Fruit fly (Drosophila melanogaster) Kc167 (cell line): ENCODE data around the gene Dus2.

Experiments
- Myc ChIP-seq: fragments of >200 bp; optimal IDR thresholded peaks from 2 replicates; lab custom pipeline; 2017; ENCODE audit warnings: missing external identifiers
- Sin3A ChIP-seq: fragments of >200 bp; optimal IDR thresholded peaks from 2 replicates; lab custom pipeline; 2018; ENCODE audit warnings: missing external identifiers
- h ChIP-seq: fragments of >200 bp; optimal IDR thresholded peaks from 3 replicates; lab custom pipeline; 2018; ENCODE audit warnings: missing external identifiers
- insv ChIP-seq: fragments of >200 bp; optimal IDR thresholded peaks from 3 replicates; lab custom pipeline; 2018; ENCODE audit warnings: missing external identifiers
- psq ChIP-seq: fragments of >200 bp; optimal IDR thresholded peaks from 2 replicates; lab custom pipeline; 2017; ENCODE audit warnings: missing external identifiers
- ttk ChIP-seq: sonication (Bioruptor generic); optimal IDR thresholded peaks from 2 replicates; lab custom pipeline; 2017; ENCODE audit warnings: missing external identifiers

Gene Dus2

DNA sequence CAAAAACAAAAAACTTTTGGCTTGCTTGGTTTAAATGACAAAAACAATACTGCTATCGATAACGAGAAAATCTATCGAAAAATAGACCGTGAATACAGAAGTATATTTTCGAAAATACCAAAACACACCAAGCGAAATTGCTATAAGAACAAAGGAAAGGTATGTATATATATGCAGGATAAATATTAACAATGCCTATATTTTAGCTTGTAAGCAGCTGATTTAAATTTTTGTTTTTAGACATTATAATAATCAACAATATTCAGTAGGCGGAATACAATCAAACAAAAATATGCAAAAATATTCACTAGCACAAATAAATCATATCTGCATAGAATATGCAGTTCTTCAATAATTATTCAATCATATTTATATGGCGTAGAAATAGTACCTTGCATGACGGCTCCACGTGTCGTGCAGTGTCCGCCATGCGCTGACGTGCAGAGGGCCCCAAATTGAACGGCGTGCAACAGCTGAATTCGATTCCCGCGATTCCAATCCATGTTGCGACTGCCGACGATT, at the start of gene Dus2, which contains the start of gene Fbxl4:
Dus2 (plus strand) TSS at position 116 of the 522 bp plus-strand sequence.
Fbxl4 (minus strand) TSS at position 51 of the 522 bp plus-strand sequence.
- TF ChIP-seq ttk (lab: Kevin White, UChicago): no peak
- TF ChIP-seq psq (lab: Kevin White, UChicago): no peak
- TF ChIP-seq insv (lab: Kevin White, UChicago): no peak
- TF ChIP-seq Sin3A (lab: Kevin White, UChicago): no peak
- no peak for TF ChIP-seq h (lab: Kevin White, UChicago)
- TF ChIP-seq Myc (lab: Kevin White, UChicago): no peak

DNA sequence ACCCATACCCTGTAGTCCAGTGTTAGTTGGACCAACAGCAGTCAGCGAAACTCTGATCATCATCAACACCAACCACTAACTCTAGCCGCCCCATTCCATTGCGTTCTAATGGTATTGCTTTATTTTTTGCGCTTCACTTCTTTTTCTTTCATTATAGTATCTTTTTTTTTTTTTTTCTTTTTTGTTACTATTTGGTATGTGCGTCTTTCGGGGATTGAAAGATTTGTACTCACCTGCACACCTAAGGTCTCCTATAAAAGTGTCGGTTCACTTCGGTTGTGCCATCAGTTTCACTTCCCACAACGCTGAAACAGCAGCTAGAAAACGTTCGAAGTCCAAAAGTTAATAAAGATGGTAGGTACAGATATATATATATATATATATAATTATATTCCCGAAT, 48.6 kb upstream of the Dus2 start, which contains the start of gene CG11585:
CG11585 (plus strand) TSS at position 301 of the 400 bp plus-strand sequence.
- TF ChIP-seq psq (lab: Kevin White, UChicago) (no peak), ttk (lab: Kevin White, UChicago) (no peak), Sin3A (lab: Kevin White, UChicago) (no peak), insv (lab: Kevin White, UChicago) (no peak), Myc (lab: Kevin White, UChicago) (no peak), h (lab: Kevin White, UChicago) (no peak)

DNA sequence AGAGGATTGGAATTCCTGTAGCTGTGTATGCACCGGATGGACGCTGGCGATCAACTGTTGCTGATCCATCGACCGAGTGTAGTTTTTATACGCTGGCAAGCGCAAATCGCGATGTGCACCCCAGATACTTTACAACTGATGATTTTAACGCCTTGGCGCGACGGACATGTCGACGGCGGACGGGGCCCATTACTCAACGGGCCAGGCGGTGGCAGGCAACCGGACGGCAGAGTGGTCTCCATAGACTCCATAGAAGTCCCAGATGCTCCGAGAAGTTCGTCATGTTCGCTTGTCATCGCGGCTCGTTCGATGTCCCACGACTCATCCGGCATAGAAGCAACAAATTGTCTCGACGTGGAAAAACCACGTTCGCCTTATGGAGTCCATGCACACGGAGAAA, 45.9 kb upstream of the Dus2 start, which contains the start of gene CG13403:
CG13403 (minus strand) TSS at position 101 of the 400 bp plus-strand sequence.
- TF ChIP-seq ttk (lab: Kevin White, UChicago): no peak
- TF ChIP-seq Myc (lab: Kevin White, UChicago): no peak
- no peak for TF ChIP-seq psq (lab: Kevin White, UChicago)
- no peak for TF ChIP-seq insv (lab: Kevin White, UChicago)
- no peak for TF ChIP-seq Sin3A (lab: Kevin White, UChicago)
- TF ChIP-seq h (lab: Kevin White, UChicago): no peak

DNA sequence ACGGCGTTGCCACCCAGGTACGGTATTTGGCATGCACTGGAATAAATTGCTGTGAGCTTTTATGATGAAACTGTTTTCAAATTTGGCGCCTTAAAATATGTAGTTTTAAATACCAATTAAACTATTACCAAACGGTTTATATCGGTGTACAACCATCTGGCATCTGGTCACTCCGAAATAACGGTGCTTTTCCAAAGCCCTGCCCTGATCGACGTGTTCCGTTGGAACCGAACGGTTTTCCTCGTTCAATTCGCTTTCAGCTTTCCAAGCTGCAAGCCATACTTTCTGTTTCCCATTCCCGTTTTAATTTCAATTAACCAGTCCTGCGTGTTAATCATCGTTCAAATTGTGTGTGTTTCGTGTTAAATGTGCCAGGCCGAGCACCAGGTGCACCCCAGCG, 44.8 kb upstream of the Dus2 start, which contains the start of gene yl:
yl (plus strand) TSS at position 202 of the 400 bp plus-strand sequence.
- TF ChIP-seq h (lab: Kevin White, UChicago) (no peak), Myc (lab: Kevin White, UChicago) (no peak), insv (lab: Kevin White, UChicago) (no peak)

DNA sequence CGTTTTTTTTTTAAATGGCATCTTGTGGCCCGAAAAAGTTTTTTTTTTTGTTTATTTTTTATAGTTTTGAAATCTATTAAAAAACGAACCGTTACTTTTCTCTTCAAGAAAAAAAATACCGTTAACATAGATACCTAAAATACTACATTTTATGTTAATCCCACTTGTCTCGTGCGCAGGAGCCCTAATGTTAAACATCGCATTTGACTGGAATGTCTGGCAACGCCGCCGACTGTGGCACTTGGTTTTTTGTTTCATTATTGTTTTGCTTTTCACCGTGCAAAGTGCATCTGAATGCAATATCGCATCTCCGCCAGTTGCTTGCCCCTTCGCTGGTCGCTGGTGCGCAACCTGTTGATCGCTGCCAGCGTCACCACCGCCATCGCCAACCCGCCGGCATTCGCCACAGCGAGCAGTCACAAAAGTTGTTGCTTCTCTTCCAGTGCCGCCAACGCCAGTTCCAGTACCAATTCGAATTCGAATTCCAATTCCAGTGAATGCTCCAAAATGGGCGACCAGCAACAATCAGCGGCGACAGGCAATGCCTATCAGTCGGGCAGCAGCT, 37.7 kb upstream of the Dus2 start, which contains the start of gene CG11590:
CG11590 (plus strand) TSS at position 212 of the 565 bp plus-strand sequence.
- no peak for TF ChIP-seq ttk (lab: Kevin White, UChicago)
- no peak for TF ChIP-seq Myc (lab: Kevin White, UChicago)
- TF ChIP-seq psq (lab: Kevin White, UChicago): no peak
- TF ChIP-seq insv (lab: Kevin White, UChicago): no peak
- no peak for TF ChIP-seq Sin3A (lab: Kevin White, UChicago)
- no peak for TF ChIP-seq h (lab: Kevin White, UChicago)

DNA sequence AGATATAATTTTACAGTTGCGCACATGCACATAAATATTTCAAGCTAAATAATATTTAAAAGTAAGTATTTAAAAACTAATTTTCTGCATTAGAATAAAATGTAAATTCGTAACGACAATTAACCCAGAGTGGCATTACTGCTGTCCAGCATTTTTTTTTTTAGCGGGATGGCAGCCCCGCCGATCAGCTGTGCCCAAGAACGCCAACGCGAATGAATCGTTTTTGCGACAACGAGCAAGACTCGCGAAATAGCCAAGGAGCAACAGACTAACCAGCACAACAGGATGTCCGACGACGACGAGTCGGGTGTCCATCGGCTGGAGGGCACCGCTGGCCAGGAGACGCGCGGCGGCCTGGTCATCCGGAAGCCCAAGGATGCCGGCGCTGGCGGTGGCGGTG, 36.6 kb upstream of the Dus2 start, which contains the start of gene Prp16:
Prp16 (plus strand) TSS at position 185 of the 400 bp plus-strand sequence.
- TF ChIP-seq h (lab: Kevin White, UChicago): no peak
- TF ChIP-seq Sin3A (lab: Kevin White, UChicago): no peak
- TF ChIP-seq psq (lab: Kevin White, UChicago): no peak
- TF ChIP-seq ttk (lab: Kevin White, UChicago): no peak
- no peak for TF ChIP-seq Myc (lab: Kevin White, UChicago)
- no peak for TF ChIP-seq insv (lab: Kevin White, UChicago)

DNA sequence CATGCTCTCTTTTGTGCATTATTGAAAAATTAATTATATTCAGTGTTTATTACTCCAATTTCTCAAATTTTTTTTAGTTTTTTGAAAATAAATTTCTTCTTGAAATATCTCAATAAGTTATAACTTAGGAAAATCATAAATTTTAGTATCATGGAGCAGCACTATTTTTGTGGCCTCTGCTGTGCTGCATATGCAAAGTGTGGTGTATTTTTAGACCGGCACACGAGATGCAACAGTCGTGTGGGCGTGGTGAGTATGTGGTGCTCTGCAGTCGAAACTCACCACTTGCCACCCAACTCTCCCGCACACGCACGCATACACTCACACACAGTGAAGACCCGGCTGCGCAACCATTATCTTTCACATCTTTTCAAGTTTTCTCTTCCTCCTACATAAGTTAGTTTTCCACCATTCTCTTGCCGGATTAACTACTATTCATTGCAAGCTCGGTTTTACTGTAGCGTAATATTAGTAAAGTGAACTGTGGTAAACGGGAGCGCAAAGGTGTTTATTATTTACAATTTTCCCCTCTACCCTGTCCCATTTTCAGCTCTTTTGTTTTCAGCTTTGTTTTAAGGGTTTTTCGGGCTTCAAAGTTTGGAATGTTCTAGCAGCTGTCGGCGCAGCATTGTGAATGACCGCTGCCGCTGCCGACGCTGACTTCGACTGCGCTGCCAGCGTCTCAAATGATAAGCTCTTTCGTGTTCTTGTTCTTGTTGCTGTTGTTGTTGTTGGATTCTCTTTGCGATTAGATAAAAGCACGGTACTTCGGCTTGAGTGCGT, 29.2 kb upstream of the Dus2 start:
- no peak for TF ChIP-seq Myc (lab: Kevin White, UChicago)
- no peak for TF ChIP-seq h (lab: Kevin White, UChicago)
- TF ChIP-seq psq (lab: Kevin White, UChicago): no peak
- no peak for TF ChIP-seq insv (lab: Kevin White, UChicago)

DNA sequence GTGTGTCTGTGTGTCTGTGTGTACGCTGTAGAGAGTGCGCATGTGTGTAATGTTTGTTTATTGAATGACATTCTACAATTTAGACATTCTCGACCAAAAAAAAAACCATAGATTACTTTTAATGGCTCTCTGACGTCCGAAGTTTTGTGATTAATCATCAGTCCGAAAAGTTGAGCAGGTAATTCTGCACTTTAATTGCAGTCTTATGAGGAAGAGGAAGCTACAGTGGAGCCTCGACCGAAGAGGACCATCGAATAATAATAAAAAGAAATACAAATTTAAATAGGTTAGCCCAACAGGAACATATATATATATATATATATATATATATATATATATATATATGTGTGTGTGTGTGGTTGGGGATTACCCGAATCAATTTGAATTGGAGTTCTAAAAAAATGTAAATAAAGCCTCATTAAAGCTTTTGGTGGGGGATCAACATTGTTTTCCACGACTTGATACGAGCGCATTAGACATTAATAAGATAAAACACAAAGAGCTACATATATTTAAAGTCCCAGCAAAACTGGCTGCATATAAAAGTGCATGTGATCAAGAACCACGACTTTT, 28.5 kb upstream of the Dus2 start:
- TF ChIP-seq h (lab: Kevin White, UChicago) (no peak), insv (lab: Kevin White, UChicago) (no peak), psq (lab: Kevin White, UChicago) (no peak), ttk (lab: Kevin White, UChicago) (no peak), Myc (lab: Kevin White, UChicago) (no peak), Sin3A (lab: Kevin White, UChicago) (no peak)

DNA sequence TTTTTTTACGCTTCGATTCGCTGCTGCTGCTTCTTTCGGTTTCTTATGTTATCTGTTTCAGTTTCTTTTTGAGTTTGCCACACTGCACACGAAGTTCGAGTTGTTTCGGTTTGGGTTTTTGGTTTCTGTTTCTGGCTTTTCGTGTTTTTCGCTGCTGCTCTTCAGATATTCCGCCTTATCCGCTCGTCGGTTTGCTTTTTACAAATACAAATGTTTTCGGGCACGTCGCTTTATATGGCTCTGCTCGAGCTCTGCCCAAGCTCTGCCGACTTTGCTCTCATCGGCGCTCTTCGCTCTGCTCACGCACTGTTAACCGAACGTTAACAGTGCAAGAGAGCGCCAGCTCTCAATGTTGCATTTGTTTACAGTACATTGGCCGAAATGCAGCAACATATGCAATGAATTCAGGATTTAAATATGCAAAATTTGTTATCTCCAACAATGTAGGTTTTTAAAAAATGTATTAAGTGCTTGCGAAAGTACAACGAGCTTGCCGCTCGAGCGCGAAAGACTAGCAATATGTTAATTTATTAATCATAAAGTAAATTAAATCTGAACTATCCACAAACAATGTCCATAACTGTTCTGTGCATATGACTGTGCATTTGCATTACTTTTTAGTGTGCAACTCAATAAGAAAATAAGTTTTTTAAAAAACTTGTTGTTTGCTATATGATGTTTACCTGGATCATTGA, 26.4 kb upstream of the Dus2 start:
- TF ChIP-seq psq (lab: Kevin White, UChicago): no peak
- TF ChIP-seq ttk (lab: Kevin White, UChicago): no peak
- TF ChIP-seq Myc (lab: Kevin White, UChicago): no peak
- TF ChIP-seq insv (lab: Kevin White, UChicago): no peak
- TF ChIP-seq h (lab: Kevin White, UChicago): no peak
- no peak for TF ChIP-seq Sin3A (lab: Kevin White, UChicago)

DNA sequence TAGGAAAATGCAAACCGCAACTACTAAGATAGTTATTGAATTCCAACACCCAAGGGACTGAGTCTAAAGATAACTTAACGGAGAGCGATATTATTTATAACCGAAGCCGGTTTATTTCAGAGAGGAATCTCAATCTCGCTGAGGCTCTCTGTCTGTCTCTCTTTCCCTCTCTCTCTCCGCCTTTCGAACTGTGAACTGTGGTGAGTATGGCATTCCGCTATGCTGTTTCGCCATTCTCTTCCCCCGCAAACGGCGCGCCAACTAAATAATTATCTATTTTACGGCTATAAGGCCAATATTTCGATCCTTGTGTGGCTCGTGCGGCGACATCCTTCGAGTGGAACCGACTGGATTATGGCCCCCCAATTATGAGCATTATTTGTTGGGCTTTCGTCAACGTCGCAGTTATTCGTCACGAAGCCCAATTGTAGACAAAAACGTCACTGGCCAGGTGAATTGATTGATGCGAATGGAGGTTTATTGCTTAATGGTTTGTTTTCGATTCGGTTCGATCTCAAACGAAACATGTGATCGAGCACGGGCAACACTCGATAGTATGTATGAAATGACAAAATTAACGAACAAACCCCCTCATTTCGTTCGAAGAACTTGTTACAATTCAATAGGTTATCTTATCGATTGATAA, 25.5 kb upstream of the Dus2 start:
- TF ChIP-seq psq (lab: Kevin White, UChicago) (no peak), Myc (lab: Kevin White, UChicago) (no peak), ttk (lab: Kevin White, UChicago) (no peak), Sin3A (lab: Kevin White, UChicago) (no peak), h (lab: Kevin White, UChicago) (no peak), insv (lab: Kevin White, UChicago) (no peak)
